Fruit fly (Drosophila melanogaster) whole organism, embryonic: ENCODE measurements around the gene Sps2.
A peak's percentile ranks its signal among the peaks of the same experiment; 100 is the strongest.

ENCODE experiments used
- Bdp1 ChIP-seq: fragments of 200-800 bp; sonication (Bioruptor generic); optimal IDR thresholded peaks from 3 replicates; lab custom pipeline; 2016; ENCODE audit warnings: missing biosample characterization, missing genetic modification characterization
- Bteb2 ChIP-seq: fragments of 200-800 bp; sonication (Bioruptor generic); optimal IDR thresholded peaks from 2 replicates; lab custom pipeline; 2016; ENCODE audit warnings: missing biosample characterization, missing genetic modification characterization
- CG12942 ChIP-seq: fragments of 200-800 bp; sonication (Bioruptor generic); optimal IDR thresholded peaks from 3 replicates; lab custom pipeline; 2016; ENCODE audit warnings: missing biosample characterization, missing genetic modification characterization
- CG13296 ChIP-seq: fragments of 200-800 bp; sonication (Bioruptor generic); optimal IDR thresholded peaks from 3 replicates; lab custom pipeline; 2018; ENCODE audit warnings: missing biosample characterization, mild to moderate bottlenecking, missing genetic modification characterization
- CG14710 ChIP-seq: fragments of 200-800 bp; sonication (Bioruptor generic); optimal IDR thresholded peaks from 3 replicates; lab custom pipeline; 2019; ENCODE audit warnings: missing biosample characterization, mild to moderate bottlenecking, missing genetic modification characterization, moderate library complexity
- CG14860 ChIP-seq: fragments of 200-800 bp; sonication (Bioruptor generic); IDR thresholded peaks from 3 replicates; pipeline ENCODE4 v1.3.6; 2022; ENCODE audit warnings: missing biosample characterization, missing genetic modification characterization; ENCODE audit not compliant: partially characterized antibody
- CG14965 ChIP-seq: fragments of 200-800 bp; sonication (Bioruptor generic); optimal IDR thresholded peaks from 2 replicates; lab custom pipeline; 2016; ENCODE audit warnings: missing biosample characterization, missing genetic modification characterization, borderline replicate concordance
- CG1603 ChIP-seq: fragments of 200-800 bp; sonication (Bioruptor generic); optimal IDR thresholded peaks from 2 replicates; lab custom pipeline; 2019; ENCODE audit warnings: missing biosample characterization, mild to moderate bottlenecking, missing genetic modification characterization, moderate library complexity
- CG17829 ChIP-seq: fragments of 200-800 bp; optimal IDR thresholded peaks from 2 replicates; lab custom pipeline; 2019; ENCODE audit warnings: missing biosample characterization, mild to moderate bottlenecking, missing genetic modification characterization, moderate library complexity
- CG18011 ChIP-seq: fragments of 200-800 bp; sonication (Bioruptor generic); optimal IDR thresholded peaks from 2 replicates; lab custom pipeline; 2017; ENCODE audit warnings: missing biosample characterization, missing genetic modification characterization, mild to moderate bottlenecking, moderate library complexity, missing genotype
- CG18619 ChIP-seq: fragments of 200-800 bp; sonication (Bioruptor generic); optimal IDR thresholded peaks from 3 replicates; lab custom pipeline; 2017; ENCODE audit warnings: missing biosample characterization, mild to moderate bottlenecking, missing genetic modification characterization
- CG2116 ChIP-seq: fragments of 200-800 bp; sonication (Bioruptor generic); optimal IDR thresholded peaks from 3 replicates; lab custom pipeline; 2018; ENCODE audit warnings: missing biosample characterization, mild to moderate bottlenecking, missing genetic modification characterization
- CG3065 ChIP-seq: fragments of 200-800 bp; sonication (Bioruptor generic); optimal IDR thresholded peaks from 2 replicates; lab custom pipeline; 2016; ENCODE audit warnings: missing biosample characterization, missing genetic modification characterization
- CG32772 ChIP-seq: fragments of 200-800 bp; sonication (Bioruptor generic); IDR thresholded peaks from 2 replicates; pipeline ENCODE4 v1.3.6; 2022; ENCODE audit warnings: missing biosample characterization, missing genetic modification characterization
- CG34224 ChIP-seq: fragments of 200-800 bp; sonication (Bioruptor generic); IDR thresholded peaks from 3 replicates; pipeline ENCODE4 v1.3.6; 2022; ENCODE audit warnings: missing biosample characterization, missing genetic modification characterization; ENCODE audit not compliant: partially characterized antibody
- CG4282 ChIP-seq: fragments of 200-800 bp; sonication (Bioruptor generic); optimal IDR thresholded peaks from 2 replicates; lab custom pipeline; 2016; ENCODE audit warnings: missing biosample characterization, missing genetic modification characterization
- CG4424 ChIP-seq: fragments of 200-800 bp; sonication (Bioruptor generic); optimal IDR thresholded peaks from 3 replicates; lab custom pipeline; 2016; ENCODE audit warnings: missing biosample characterization, missing genetic modification characterization
- CG4707 ChIP-seq: fragments of 200-800 bp; sonication (Bioruptor generic); optimal IDR thresholded peaks from 2 replicates; lab custom pipeline; 2018; ENCODE audit warnings: missing biosample characterization, mild to moderate bottlenecking, missing genetic modification characterization, moderate library complexity
- CG6689 ChIP-seq: fragments of 200-800 bp; sonication (Bioruptor generic); IDR thresholded peaks from 2 replicates; pipeline ENCODE4 v1.3.6; 2022; ENCODE audit warnings: missing biosample characterization, missing genetic modification characterization
- CG7987 ChIP-seq: fragments of 200-800 bp; sonication (Bioruptor generic); optimal IDR thresholded peaks from 2 replicates; lab custom pipeline; 2018; ENCODE audit warnings: missing biosample characterization, mild to moderate bottlenecking, missing genetic modification characterization, moderate library complexity
- CG8281 ChIP-seq: fragments of 200-800 bp; sonication (Bioruptor generic); optimal IDR thresholded peaks from 2 replicates; lab custom pipeline; 2018; ENCODE audit warnings: missing biosample characterization, mild to moderate bottlenecking, missing genetic modification characterization, moderate library complexity
- CG8290 ChIP-seq, 3 experiments: fragments of 200-800 bp; sonication (Bioruptor generic); optimal IDR thresholded peaks; 2 replicates each; lab custom pipeline; 2016 to 2019; ENCODE audit warnings: missing biosample characterization in 3 of 3, missing genetic modification characterization in 3 of 3, mild to moderate bottlenecking in 2 of 3, moderate library complexity in 1 of 3
- CG9817 ChIP-seq: fragments of 200-800 bp; sonication (Bioruptor generic); optimal IDR thresholded peaks from 2 replicates; lab custom pipeline; 2018; ENCODE audit warnings: missing biosample characterization, mild to moderate bottlenecking, missing genetic modification characterization, moderate library complexity
- Dfd ChIP-seq, 2 experiments: fragments of >200 bp; optimal IDR thresholded peaks; 2 replicates each; lab custom pipeline; 2017; ENCODE audit warnings: missing biosample characterization in 2 of 2, missing genetic modification characterization in 2 of 2
- Doc3 ChIP-seq: fragments of 200-800 bp; sonication (Bioruptor generic); IDR thresholded peaks from 3 replicates; pipeline ENCODE4 v1.3.6; 2022; ENCODE audit warnings: missing biosample characterization, missing genetic modification characterization; ENCODE audit not compliant: partially characterized antibody
- Dp ChIP-seq: fragments of 200-800 bp; sonication (Bioruptor generic); optimal IDR thresholded peaks from 2 replicates; lab custom pipeline; 2018; ENCODE audit warnings: missing biosample characterization, mild to moderate bottlenecking, missing genetic modification characterization, moderate library complexity
- Dref ChIP-seq: fragments of 200-800 bp; sonication (Bioruptor generic); IDR thresholded peaks from 2 replicates; pipeline ENCODE4 v1.3.6; 2022; ENCODE audit warnings: missing biosample characterization, missing genetic modification characterization
- Hr3 ChIP-seq: fragments of 200-800 bp; sonication (Bioruptor generic); optimal IDR thresholded peaks from 3 replicates; lab custom pipeline; 2016; ENCODE audit warnings: missing biosample characterization, missing genetic modification characterization
- Jarid2 ChIP-seq: fragments of 200-800 bp; sonication (Bioruptor generic); optimal IDR thresholded peaks from 3 replicates; lab custom pipeline; 2017; ENCODE audit warnings: mild to moderate bottlenecking, missing biosample characterization, missing genetic modification reagents, missing genetic modification characterization
- MESR4 ChIP-seq: fragments of 200-800 bp; sonication (Bioruptor generic); optimal IDR thresholded peaks from 2 replicates; lab custom pipeline; 2018; ENCODE audit warnings: missing biosample characterization, mild to moderate bottlenecking, missing genetic modification characterization, moderate library complexity
- Neu2 ChIP-seq: fragments of 200-800 bp; sonication (Bioruptor generic); optimal IDR thresholded peaks from 3 replicates; lab custom pipeline; 2016; ENCODE audit warnings: missing biosample characterization, missing genetic modification characterization, borderline replicate concordance
- Poxn ChIP-seq: fragments of 200-800 bp; sonication (Bioruptor generic); IDR thresholded peaks from 2 replicates; pipeline ENCODE4 v1.3.6; 2022; ENCODE audit warnings: missing biosample characterization, missing genetic modification characterization
- Rfx ChIP-seq: fragments of 200-800 bp; sonication (Bioruptor generic); IDR thresholded peaks from 2 replicates; pipeline ENCODE4 v1.3.6; 2022; ENCODE audit warnings: missing biosample characterization, missing genetic modification characterization
- Six4 ChIP-seq: fragments of 200-800 bp; sonication (Bioruptor generic); optimal IDR thresholded peaks from 2 replicates; lab custom pipeline; 2016; ENCODE audit warnings: missing biosample characterization, missing genetic modification characterization
- Sox102F ChIP-seq: fragments of 200-800 bp; sonication (Bioruptor generic); optimal IDR thresholded peaks from 2 replicates; lab custom pipeline; 2018; ENCODE audit warnings: missing biosample characterization, mild to moderate bottlenecking, missing genetic modification characterization, moderate library complexity
- cas ChIP-seq: fragments of 200-800 bp; sonication (Bioruptor generic); IDR thresholded peaks from 2 replicates; pipeline ENCODE4 v1.3.6; 2022; ENCODE audit warnings: missing biosample characterization, missing genetic modification characterization
- crc ChIP-seq: fragments of 200-800 bp; sonication (Bioruptor generic); optimal IDR thresholded peaks from 2 replicates; lab custom pipeline; 2016; ENCODE audit warnings: missing biosample characterization, missing genetic modification characterization
- gem ChIP-seq: fragments of 200-800 bp; sonication (Bioruptor generic); optimal IDR thresholded peaks from 2 replicates; lab custom pipeline; 2019; ENCODE audit warnings: missing biosample characterization, mild to moderate bottlenecking, missing genetic modification characterization, moderate library complexity
- gfzf ChIP-seq: fragments of 200-800 bp; sonication (Bioruptor generic); optimal IDR thresholded peaks from 2 replicates; lab custom pipeline; 2016; ENCODE audit warnings: missing biosample characterization, mild to moderate bottlenecking, missing genetic modification characterization, moderate library complexity
- gsb ChIP-seq: fragments of 200-800 bp; sonication (Bioruptor generic); IDR thresholded peaks from 2 replicates; pipeline ENCODE4 v1.3.6; 2022; ENCODE audit warnings: missing biosample characterization, missing genetic modification characterization
- lbe ChIP-seq: fragments of 200-800 bp; sonication (Bioruptor generic); optimal IDR thresholded peaks from 2 replicates; lab custom pipeline; 2016; ENCODE audit warnings: missing biosample characterization, mild to moderate bottlenecking, missing genetic modification characterization
- lola ChIP-seq, 3 experiments: fragments of >200 bp in 2 of 3; fragments of 200-800 bp in 1 of 3; sonication (Bioruptor generic) in 1 of 3; optimal IDR thresholded peaks; 2 replicates each; lab custom pipeline; 2017 to 2019; ENCODE audit warnings: missing biosample characterization in 3 of 3, missing genetic modification characterization in 3 of 3, mild to moderate bottlenecking in 1 of 3, moderate library complexity in 1 of 3
- otp ChIP-seq: fragments of 200-800 bp; sonication (Bioruptor generic); IDR thresholded peaks from 3 replicates; pipeline ENCODE4, ENCODE4 v1.3.6; 2022; ENCODE audit warnings: missing biosample characterization, missing genetic modification characterization
- pb ChIP-seq: fragments of 200-800 bp; sonication (Bioruptor generic); optimal IDR thresholded peaks from 3 replicates; lab custom pipeline; 2016; ENCODE audit warnings: missing biosample characterization, missing genetic modification characterization
- ranshi ChIP-seq: fragments of 200-800 bp; sonication (Bioruptor generic); IDR thresholded peaks from 2 replicates; pipeline ENCODE4 v1.3.6; 2022; ENCODE audit warnings: missing biosample characterization, missing genetic modification characterization
- salm ChIP-seq: fragments of 200-800 bp; sonication (Bioruptor generic); optimal IDR thresholded peaks from 2 replicates; lab custom pipeline; 2018; ENCODE audit warnings: missing biosample characterization, mild to moderate bottlenecking, missing genetic modification characterization
- sens ChIP-seq: fragments of 200-800 bp; sonication (Bioruptor generic); peaks from one replicate; lab custom pipeline; 2016; ENCODE audit warnings: missing biosample characterization, missing genetic modification characterization
- sim ChIP-seq: fragments of 200-800 bp; sonication (Bioruptor generic); IDR thresholded peaks from 2 replicates; pipeline ENCODE4 v1.3.6; 2022; ENCODE audit warnings: missing biosample characterization, missing genetic modification characterization

Sps2 gene

dm6 chr2L:10341405-10341804, 989 bp upstream of the Sps2 start, which contains the start of gene CG31715 (continued):
- TF ChIP-seq CG17829 (tag; lab: Kevin White, UChicago) (peak; percentile 16), CG8281 (tag; lab: Kevin White, UChicago) (no peak), otp (GFP tag; lab: Robert Waterston, UW) (no peak), gsb (no peak), Bteb2 (GFP tag; lab: Kevin White, UChicago) (no peak), CG12942 (GFP tag; lab: Kevin White, UChicago) (no peak), CG34224 (GFP tag; lab: Robert Waterston, UW) (peak; percentile 72), sim (GFP tag; lab: Robert Waterston, UW) (no peak), lola (GFP tag; optimal IDR thresholded peaks at IDR 0.05; lab: Kevin White, UChicago) (no peak), CG8290 (GFP tag; optimal IDR thresholded peaks at IDR 0.05; lab: Kevin White, UChicago) (peak; percentile 19), CG8290 (tag; optimal IDR thresholded peaks at IDR 0.05; lab: Kevin White, UChicago) (peak in 1 of 2 experiments; percentile 40), Doc3 (GFP tag; lab: Robert Waterston, UW) (peak; percentile 38; the same call in 2 of the 3 replicates), CG4707 (GFP tag; lab: Kevin White, UChicago) (no peak), Dp (GFP tag; lab: Kevin White, UChicago) (peak; percentile 12), CG4282 (no peak), lbe (GFP tag; lab: Kevin White, UChicago) (peak; percentile 44), ranshi (GFP tag; lab: Robert Waterston, UW) (peak; percentile 53; the same call in 1 of the 2 replicates), CG14710 (peak; percentile 23), Poxn (GFP tag; lab: Robert Waterston, UW) (no peak), CG3065 (no peak), CG2116 (GFP tag; lab: Kevin White, UChicago) (peak; percentile 39), cas (GFP tag; lab: Robert Waterston, UW) (no peak), CG18619 (GFP tag; lab: Kevin White, UChicago) (no peak), CG14965 (GFP tag; lab: Kevin White, UChicago) (no peak), Dref (GFP tag; lab: Robert Waterston, UW) (peak; percentile 57), Dfd (GFP tag; optimal IDR thresholded peaks at IDR 0.05; lab: Kevin White, UChicago) (no peak), gem (tag; lab: Kevin White, UChicago) (peak; percentile 64), gfzf (GFP tag; lab: Kevin White, UChicago) (peak; percentile 34), CG13296 (GFP tag; lab: Kevin White, UChicago) (no peak), Sox102F (no peak), Six4 (no peak), CG9817 (tag; lab: Kevin White, UChicago) (no peak), salm (tag; lab: Kevin White, UChicago) (no peak), Bdp1 (GFP tag; lab: Kevin White, UChicago) (no peak), CG1603 (tag; lab: Kevin White, UChicago) (peak; percentile 35), Rfx (GFP tag; lab: Robert Waterston, UW) (no peak), sens (GFP tag; lab: Kevin White, UChicago) (peak; percentile 77), CG4424 (GFP tag; lab: Kevin White, UChicago) (no peak)
- TF ChIP-seq, all 482 proteins: peak for 85

- TF ChIP-seq ranshi (GFP tag; lab: Robert Waterston, UW) (no peak), CG14860 (GFP tag; lab: Robert Waterston, UW) (peak; percentile 65), crc (GFP tag; lab: Kevin White, UChicago) (no peak), Hr3 (GFP tag; lab: Kevin White, UChicago) (no peak), CG18011 (GFP tag; lab: Kevin White, UChicago) (no peak), CG6689 (no peak), Doc3 (GFP tag; lab: Robert Waterston, UW) (no peak), MESR4 (GFP tag; lab: Kevin White, UChicago) (peak; percentile 6), pb (GFP tag; lab: Kevin White, UChicago) (no peak), CG7987 (GFP tag; lab: Kevin White, UChicago) (no peak), CG32772 (GFP tag; lab: Robert Waterston, UW) (no peak), Neu2 (GFP tag; lab: Kevin White, UChicago) (peak; percentile 62), CG1603 (tag; lab: Kevin White, UChicago) (peak; percentile 5), CG8290 (GFP tag; optimal IDR thresholded peaks at IDR 0.05; lab: Kevin White, UChicago) (no peak), CG8290 (tag; optimal IDR thresholded peaks at IDR 0.05; lab: Kevin White, UChicago) (no peak), Jarid2 (GFP tag; lab: Kevin White, UChicago) (no peak)
These were observed 1.7 kb downstream of the Sps2 start, which contains the start of gene Frmd5 for dm6 chr2L:10344029-10344606. Frmd5 (plus strand) TSS chr2L:10344442.
